Worm (Caenorhabditis elegans): ENCODE results near the gene F23D12.7.

DNA sequence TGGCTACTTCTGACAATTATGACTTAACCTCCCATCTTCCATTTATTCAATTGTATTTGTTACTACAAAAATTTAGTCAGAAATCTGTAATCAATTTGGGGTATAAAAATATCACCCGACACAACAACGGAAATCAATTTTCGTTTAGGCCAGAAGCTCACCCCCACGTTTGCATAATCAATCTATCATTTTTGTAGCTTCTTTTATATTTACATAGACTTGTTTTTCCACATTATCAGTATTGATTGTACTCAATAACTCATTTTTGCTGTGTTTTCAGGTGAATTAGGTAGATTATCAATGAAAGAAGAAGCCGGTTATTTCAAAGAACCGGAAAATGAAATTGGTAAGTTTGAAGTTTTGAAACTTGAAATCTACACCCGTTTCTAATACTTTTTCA is 20.1 kb upstream of the F23D12.7 start, which contains the start of gene M163.5:
- TF ChIP-seq pqm-1 (tag; optimal IDR thresholded peaks at IDR 0.05) (no peak), mdl-1 (tag; optimal IDR thresholded peaks at IDR 0.05) (no peak), nhr-12 (tag; optimal IDR thresholded peaks at IDR 0.05) (no peak), nhr-20 (tag; optimal IDR thresholded peaks at IDR 0.05) (no peak), unc-62 (GFP tag; optimal IDR thresholded peaks at IDR 0.05) (no peak), nhr-237 (tag; optimal IDR thresholded peaks at IDR 0.05) (no peak), sptf-1 (tag; optimal IDR thresholded peaks at IDR 0.05) (no peak), snpc-4 (tag; optimal IDR thresholded peaks at IDR 0.05) (no peak), egl-27 (tag; optimal IDR thresholded peaks at IDR 0.05) (no peak), swsn-7 (tag; optimal IDR thresholded peaks at IDR 0.05) (no peak), ztf-11 (tag; optimal IDR thresholded peaks at IDR 0.05) (no peak), fos-1 (tag; optimal IDR thresholded peaks at IDR 0.05) (no peak)

Measured in whole organism, L1 larva.